Worm (Caenorhabditis elegans): Measurements from ENCODE around the gene pbo-5.

DNA sequence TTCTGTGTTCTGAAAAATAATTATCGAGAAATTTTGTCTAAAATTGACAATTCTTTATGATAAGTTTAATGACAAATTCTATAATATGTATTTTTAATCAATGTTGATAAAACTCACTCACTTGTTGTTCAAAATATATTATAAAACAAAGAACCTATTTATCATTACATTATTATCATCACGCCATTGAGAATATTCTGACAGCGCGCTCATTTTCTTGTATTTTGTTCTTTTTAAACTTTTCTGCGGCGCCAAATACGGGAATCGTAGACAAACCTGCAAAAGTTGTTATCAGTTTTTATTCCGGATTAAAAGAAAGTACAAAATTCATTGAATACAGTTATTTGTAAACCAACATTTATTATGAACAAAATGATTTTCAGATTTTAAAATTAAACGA, 48.9 kb upstream of the pbo-5 start:
- TF ChIP-seq tbx-2 (tag; optimal IDR thresholded peaks at IDR 0.05) = no peak
- TF ChIP-seq nhr-28 (tag; optimal IDR thresholded peaks at IDR 0.05) = no peak
